Fruit fly (Drosophila melanogaster): ENCODE data around the gene f.

The f gene

dm6 chrX:17293385-17293784 lies 60.6 kb downstream of the f start (continued):
- no peak for TF ChIP-seq p53 (GFP tag; optimal IDR thresholded peaks at IDR 0.05)
- no peak for TF ChIP-seq sens-2 (GFP tag; IDR thresholded peaks at IDR 0.05)
- no peak for TF ChIP-seq repo (GFP tag; optimal IDR thresholded peaks at IDR 0.05)
- TF ChIP-seq D19B (GFP tag; optimal IDR thresholded peaks at IDR 0.05) = no peak
- TF ChIP-seq CG34224 (GFP tag; IDR thresholded peaks at IDR 0.05; ENCODE audit: partially characterized antibody) = no peak
- peak; percentile 36 for TF ChIP-seq CG15269 (tag; optimal IDR thresholded peaks at IDR 0.05)
- TF ChIP-seq CG3995 (GFP tag; optimal IDR thresholded peaks at IDR 0.05) = no peak
- no peak for TF ChIP-seq grn (GFP tag; optimal IDR thresholded peaks at IDR 0.05)
- TF ChIP-seq MESR4 (GFP tag; optimal IDR thresholded peaks at IDR 0.05) = no peak
- no peak; the same call in 2 of the 3 replicates for TF ChIP-seq Mrtf (GFP tag; IDR thresholded peaks at IDR 0.05)
- TF ChIP-seq tll (GFP tag; optimal IDR thresholded peaks at IDR 0.05) = no peak
- TF ChIP-seq NFAT (GFP tag; IDR thresholded peaks at IDR 0.05) = no peak
- TF ChIP-seq CG11504 (tag; optimal IDR thresholded peaks at IDR 0.05) = peak; percentile 79
- TF ChIP-seq Sry-β (GFP tag; optimal IDR thresholded peaks at IDR 0.05) = no peak
- no peak for TF ChIP-seq CG8765 (GFP tag; IDR thresholded peaks at IDR 0.05)
- TF ChIP-seq CG6813 (GFP tag; optimal IDR thresholded peaks at IDR 0.05) = peak; percentile 2
- no peak for TF ChIP-seq MBD-R2 (GFP tag; IDR thresholded peaks at IDR 0.05)
- TF ChIP-seq slou (GFP tag; optimal IDR thresholded peaks at IDR 0.05) = peak; percentile 12
- TF ChIP-seq crol (GFP tag; IDR thresholded peaks at IDR 0.05) = no peak
- TF ChIP-seq abd-A (tag; optimal IDR thresholded peaks at IDR 0.05) = no peak
- peak; percentile 22 for TF ChIP-seq CG6765 (GFP tag; optimal IDR thresholded peaks at IDR 0.05)
- TF ChIP-seq slbo (GFP tag; IDR thresholded peaks at IDR 0.05) = peak; percentile 66
- TF ChIP-seq CG16813 (GFP tag; IDR thresholded peaks at IDR 0.05; ENCODE audit: partially characterized antibody) = no peak
- no peak for TF ChIP-seq aop (GFP tag; IDR thresholded peaks at IDR 0.05)
- peak; percentile 62; the same call in 1 of the 2 replicates for TF ChIP-seq Ptx1 (GFP tag; IDR thresholded peaks at IDR 0.05)
- TF ChIP-seq unc-4 (GFP tag; IDR thresholded peaks at IDR 0.05; ENCODE audit: partially characterized antibody) = no peak
- peak; percentile 58 for TF ChIP-seq CG17829 (tag; optimal IDR thresholded peaks at IDR 0.05)
- TF ChIP-seq CG3838 (GFP tag; optimal IDR thresholded peaks at IDR 0.05) = no peak
- no peak for TF ChIP-seq dan (GFP tag; IDR thresholded peaks at IDR 0.05)
- no peak for TF ChIP-seq CG11723 (GFP tag; optimal IDR thresholded peaks at IDR 0.05)
- 0 out of 2 replicates have a peak, but pooled peaks have one; percentile 32 for TF ChIP-seq CG14014 (GFP tag; IDR thresholded peaks at IDR 0.05)
- peak; percentile 14 for TF ChIP-seq CG7271 (tag; optimal IDR thresholded peaks at IDR 0.05)
- TF ChIP-seq hth (optimal IDR thresholded peaks at IDR 0.05) = no peak
- no peak for TF ChIP-seq CG17568 (GFP tag; optimal IDR thresholded peaks at IDR 0.05)
- no peak for TF ChIP-seq sna (GFP tag; IDR thresholded peaks at IDR 0.05; ENCODE audit: partially characterized antibody)
- TF ChIP-seq pros (GFP tag; optimal IDR thresholded peaks at IDR 0.05) = no peak
- no peak for TF ChIP-seq Pdp1 (GFP tag; optimal IDR thresholded peaks at IDR 0.05)
- no peak for TF ChIP-seq CG10462 (GFP tag; optimal IDR thresholded peaks at IDR 0.05)
- TF ChIP-seq trh (GFP tag; optimal IDR thresholded peaks at IDR 0.05) = no peak
- no peak for TF ChIP-seq CG16815 (GFP tag; optimal IDR thresholded peaks at IDR 0.05)
- TF ChIP-seq Mes4 (GFP tag; optimal IDR thresholded peaks at IDR 0.05) = no peak
- peak; percentile 32; the same call in 1 of the 2 replicates for TF ChIP-seq H2.0 (GFP tag; IDR thresholded peaks at IDR 0.05)
- TF ChIP-seq Aef1 (GFP tag; IDR thresholded peaks at IDR 0.05) = 0 out of 3 replicates have a peak, but pooled peaks have one; percentile 25
- TF ChIP-seq Neu2 (GFP tag; optimal IDR thresholded peaks at IDR 0.05; ENCODE audit: borderline replicate concordance) = no peak
- peak; percentile 9 for TF ChIP-seq caup (GFP tag; optimal IDR thresholded peaks at IDR 0.05; ENCODE audit: severe bottlenecking)
- peak; percentile 55 for TF ChIP-seq nmo (GFP tag; optimal IDR thresholded peaks at IDR 0.05)
- TF ChIP-seq Atf3 (GFP tag; optimal IDR thresholded peaks at IDR 0.05) = no peak
- no peak for TF ChIP-seq Trl (optimal IDR thresholded peaks at IDR 0.05)
- TF ChIP-seq Trl (GFP tag; optimal IDR thresholded peaks at IDR 0.05) = no peak
- TF ChIP-seq CG11560 (tag; IDR thresholded peaks at IDR 0.05) = no peak
- TF ChIP-seq az2 (GFP tag; optimal IDR thresholded peaks at IDR 0.05) = peak; percentile 26

Data from whole organism, embryonic.